Fruit fly (Drosophila melanogaster) S2 (cell line): ENCODE data around the gene jdp.

Source experiments
- CG8478 ChIP-seq: fragments of >200 bp; optimal IDR thresholded peaks from 2 replicates; lab custom pipeline; 2018
- CTCF ChIP-seq, 2 experiments: fragments of >200 bp; optimal IDR thresholded peaks; 2 replicates each; lab custom pipeline; 2018

DNA sequence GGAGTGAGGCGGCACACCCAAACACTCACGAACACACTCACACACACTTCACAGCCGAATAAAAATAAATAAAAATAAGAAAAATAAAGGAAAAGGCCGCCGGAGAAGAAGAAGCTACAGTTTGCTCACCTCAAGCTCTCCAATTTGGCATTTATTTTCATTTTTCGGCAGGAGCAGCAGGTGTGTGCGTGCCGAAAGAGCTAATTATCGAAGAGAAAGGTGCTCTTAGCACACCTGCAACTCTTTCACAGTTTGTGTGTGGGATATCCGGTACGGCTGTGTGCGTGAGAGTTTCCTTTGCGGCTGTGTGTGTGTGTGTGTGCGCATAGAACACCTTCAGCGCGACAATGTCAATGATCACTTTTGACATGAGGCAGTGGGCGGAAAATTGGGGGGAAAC is 18.1 kb upstream of the jdp start:
- TF ChIP-seq CTCF (optimal IDR thresholded peaks at IDR 0.05; lab: Kevin White, UChicago) (no peak), CG8478 (no peak)
